Worm (Caenorhabditis elegans) whole organism, late embryonic: ENCODE data around the gene nspg-1.

Experiments
- K09A11.1 ChIP-seq: sonication (generic microtip); optimal IDR thresholded peaks from 2 replicates; lab custom pipeline; 2017; ENCODE audit warnings: antibody characterized with exemption, mild to moderate bottlenecking, missing genetic modification characterization, missing compliant biosample characterization; ENCODE audit not compliant: insufficient read depth
- ceh-14 ChIP-seq: sonication (generic microtip); optimal IDR thresholded peaks from 2 replicates; lab custom pipeline; 2016; ENCODE audit warnings: missing genotype, missing genetic modification characterization, missing compliant biosample characterization
- ceh-22 ChIP-seq: sonication (generic microtip); optimal IDR thresholded peaks from 2 replicates; lab custom pipeline; 2017; ENCODE audit warnings: missing biosample characterization, missing genetic modification characterization
- ceh-45 ChIP-seq: fragments of 200-800 bp; sonication (Bioruptor generic); IDR thresholded peaks from 2 replicates; pipeline ENCODE4 v1.3.6; 2022; ENCODE audit warnings: missing genetic modification reagents, missing genetic modification characterization, missing compliant biosample characterization
- dmd-4 ChIP-seq: sonication (generic microtip); optimal IDR thresholded peaks from 2 replicates; lab custom pipeline; 2016; ENCODE audit warnings: borderline replicate concordance, missing genetic modification characterization, missing compliant biosample characterization
- hlh-8 ChIP-seq: sonication (generic microtip); optimal IDR thresholded peaks from 2 replicates; lab custom pipeline; 2016; ENCODE audit warnings: missing genotype, missing genetic modification characterization, missing compliant biosample characterization
- lim-6 ChIP-seq: sonication (generic microtip); optimal IDR thresholded peaks from 2 replicates; lab custom pipeline; 2016; ENCODE audit warnings: missing genetic modification characterization, missing compliant biosample characterization
- lin-11 ChIP-seq: fragments of 200-800 bp; sonication (Bioruptor generic); optimal IDR thresholded peaks from 2 replicates; lab custom pipeline; 2018; ENCODE audit warnings: mild to moderate bottlenecking, missing genetic modification characterization, missing compliant biosample characterization
- nfya-1 ChIP-seq: sonication (generic microtip); optimal IDR thresholded peaks from 2 replicates; lab custom pipeline; 2017; ENCODE audit warnings: missing genetic modification characterization, mild to moderate bottlenecking, missing compliant biosample characterization, antibody characterized with exemption, moderate library complexity
- nhr-11 ChIP-seq: fragments of 150-350 bp; optimal IDR thresholded peaks from 2 replicates; lab custom pipeline; 2014; ENCODE audit warnings: missing biosample characterization, missing genetic modification characterization
- npax-4 ChIP-seq: sonication (generic microtip); optimal IDR thresholded peaks from 2 replicates; lab custom pipeline; 2016; ENCODE audit warnings: missing genetic modification characterization, missing compliant biosample characterization
- pag-3 ChIP-seq: sonication (generic microtip); optimal IDR thresholded peaks from 2 replicates; lab custom pipeline; 2016; ENCODE audit warnings: missing compliant biosample characterization, missing genetic modification characterization, borderline replicate concordance
- pros-1 ChIP-seq: fragments of 150-350 bp; optimal IDR thresholded peaks from 2 replicates; lab custom pipeline; 2014; ENCODE audit warnings: missing biosample characterization, missing genetic modification reagents, missing genetic modification characterization

DNA sequence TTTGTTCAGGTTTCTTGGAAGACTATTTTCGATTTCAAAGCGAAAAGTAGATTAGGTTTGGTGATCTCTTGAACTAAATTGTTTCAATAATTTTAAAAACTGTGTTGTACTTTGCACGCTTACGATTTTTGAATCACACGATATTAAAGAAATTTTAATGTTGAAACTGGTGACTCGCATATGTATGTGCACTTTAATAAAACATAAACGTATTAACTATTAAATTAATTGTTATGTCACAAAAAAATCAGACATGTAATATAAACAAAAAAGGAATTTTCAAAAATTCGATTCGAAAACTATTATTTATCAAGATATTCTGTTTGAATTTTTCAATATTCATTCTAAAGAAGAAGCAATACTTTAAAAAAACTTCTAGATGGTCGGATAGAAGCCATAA lies 40.7 kb downstream of the nspg-1 start, which contains the start of gene ugt-15:
- TF ChIP-seq nhr-11 (tag; lab: Kevin White, UChicago) (no peak), lim-6 (tag; lab: Kevin White, UChicago) (no peak), ceh-22 (tag; lab: Kevin White, UChicago) (no peak), lin-11 (tag; lab: Kevin White, UChicago) (no peak), K09A11.1 (no peak), dmd-4 (tag; lab: Kevin White, UChicago) (no peak), pag-3 (tag; lab: Kevin White, UChicago) (no peak), nfya-1 (tag; lab: Kevin White, UChicago) (no peak), ceh-45 (GFP tag; lab: Robert Waterston, UW) (no peak), pros-1 (tag; lab: Kevin White, UChicago) (no peak), npax-4 (tag; lab: Kevin White, UChicago) (no peak), hlh-8 (tag; lab: Kevin White, UChicago) (no peak), ceh-14 (no peak)
